Fruit fly (Drosophila melanogaster): ENCODE data around the gene betaNACtes1.

dm6 chrX:14180728-14181127, 8.3 kb upstream of the betaNACtes1 start, which contains the start of gene CG11584:
- TF ChIP-seq Drgx (GFP tag; IDR thresholded peaks at IDR 0.05), result no peak
- TF ChIP-seq lola (GFP tag; optimal IDR thresholded peaks at IDR 0.05), result no peak
- TF ChIP-seq tll (GFP tag; optimal IDR thresholded peaks at IDR 0.05), result no peak
- TF ChIP-seq crc (GFP tag; optimal IDR thresholded peaks at IDR 0.05), result no peak
- no peak for TF ChIP-seq CG31388 (GFP tag; optimal IDR thresholded peaks at IDR 0.05)
- TF ChIP-seq CG11695 (GFP tag; IDR thresholded peaks at IDR 0.05), result no peak
- no peak for TF ChIP-seq ERR (GFP tag; optimal IDR thresholded peaks at IDR 0.05)
- TF ChIP-seq ttk (GFP tag; IDR thresholded peaks at IDR 0.05), result no peak
- no peak for TF ChIP-seq NFAT (GFP tag; IDR thresholded peaks at IDR 0.05)
- TF ChIP-seq dpn (GFP tag; optimal IDR thresholded peaks at IDR 0.05), result no peak
- TF ChIP-seq CG6272 (GFP tag; IDR thresholded peaks at IDR 0.05), result no peak
- no peak for TF ChIP-seq C15 (GFP tag; IDR thresholded peaks at IDR 0.05)
- TF ChIP-seq gce (GFP tag; IDR thresholded peaks at IDR 0.05), result no peak
- TF ChIP-seq unpg (GFP tag; optimal IDR thresholded peaks at IDR 0.05), result no peak

Data from whole organism, embryonic.